Worm (Caenorhabditis elegans) whole organism, L4 larva: Measurements from ENCODE around the gene C34F6.10.

ENCODE experiments used
- F37D6.2 ChIP-seq: sonication (generic microtip); optimal IDR thresholded peaks from 2 replicates; lab custom pipeline; 2016; ENCODE audit warnings: mild to moderate bottlenecking, missing genetic modification characterization, missing compliant biosample characterization
- F49E8.2 ChIP-seq: sonication (generic microtip); optimal IDR thresholded peaks from 2 replicates; lab custom pipeline; 2016; ENCODE audit warnings: missing compliant biosample characterization, mild to moderate bottlenecking, missing genetic modification characterization, borderline replicate concordance
- T20F7.1 ChIP-seq: fragments of 200-800 bp; sonication (Bioruptor generic); optimal IDR thresholded peaks from 2 replicates; lab custom pipeline; 2018; ENCODE audit warnings: mild to moderate bottlenecking, missing genetic modification characterization, missing compliant biosample characterization
- Y105C5A.15 ChIP-seq: fragments of 200-800 bp; sonication (Bioruptor generic); IDR thresholded peaks from 2 replicates; pipeline ENCODE4 v1.3.6; 2022; ENCODE audit warnings: missing genetic modification characterization, missing compliant biosample characterization
- Y48G9A.11 ChIP-seq: fragments of 200-800 bp; sonication (Bioruptor generic); IDR thresholded peaks from 2 replicates; pipeline ENCODE4 v1.3.6; 2022; ENCODE audit warnings: missing genetic modification reagents, missing genetic modification characterization, missing compliant biosample characterization
- Y75B8A.6 ChIP-seq: fragments of 200-800 bp; sonication (Bioruptor generic); IDR thresholded peaks from 2 replicates; pipeline ENCODE4 v1.3.6; 2022; ENCODE audit warnings: missing genetic modification reagents, missing genetic modification characterization, missing compliant biosample characterization
- ZK337.2 ChIP-seq: fragments of 200-800 bp; sonication (Bioruptor generic); IDR thresholded peaks from 2 replicates; pipeline ENCODE4 v1.3.6; 2022; ENCODE audit warnings: missing genetic modification reagents, missing genetic modification characterization, missing compliant biosample characterization
- ZK546.5 ChIP-seq, 2 experiments: sonication (generic microtip); optimal IDR thresholded peaks; 2 replicates each; lab custom pipeline; 2017; ENCODE audit warnings: missing biosample characterization in 2 of 2, missing genetic modification characterization in 2 of 2
- aly-2 ChIP-seq: sonication (generic microtip); optimal IDR thresholded peaks from 2 replicates; lab custom pipeline; 2018; ENCODE audit warnings: missing biosample characterization, missing genetic modification characterization
- ama-1 ChIP-seq: fragments of 150-350 bp; optimal IDR thresholded peaks from 2 replicates; lab custom pipeline; 2014; ENCODE audit warnings: inconsistent platforms, mixed read lengths
- ceh-28 ChIP-seq: fragments of 150-350 bp; optimal IDR thresholded peaks from 2 replicates; lab custom pipeline; 2014; ENCODE audit warnings: missing biosample characterization, missing genetic modification reagents, missing genetic modification characterization
- ceh-44 ChIP-seq: fragments of 200-800 bp; sonication (Bioruptor generic); IDR thresholded peaks from 2 replicates; pipeline ENCODE4 v1.3.6; 2022; ENCODE audit warnings: missing genetic modification reagents, missing genetic modification characterization, missing compliant biosample characterization
- cey-2 ChIP-seq: sonication (generic microtip); optimal IDR thresholded peaks from 3 replicates; lab custom pipeline; 2017; ENCODE audit warnings: missing genetic modification characterization, mild to moderate bottlenecking, missing compliant biosample characterization, antibody characterized with exemption, borderline replicate concordance; ENCODE audit not compliant: insufficient read depth
- daf-12 ChIP-seq: fragments of 150-350 bp; optimal IDR thresholded peaks from 2 replicates; lab custom pipeline; 2014; ENCODE audit warnings: missing biosample characterization, missing genetic modification reagents, missing genetic modification characterization
- daf-16 ChIP-seq, 3 experiments: sonication (generic microtip); optimal IDR thresholded peaks; 2 replicates each; lab custom pipeline; 2016 to 2017; ENCODE audit warnings: missing genetic modification characterization in 3 of 3, missing genetic modification reagents in 3 of 3, mild to moderate bottlenecking in 2 of 3, missing compliant biosample characterization in 2 of 3, missing biosample characterization in 1 of 3, moderate library complexity in 1 of 3
- daf-19 ChIP-seq: fragments of 200-800 bp; sonication (Bioruptor generic); conservative IDR thresholded peaks from 2 replicates; pipeline ENCODE4 v1.3.6; 2022; ENCODE audit warnings: missing genetic modification characterization, missing compliant biosample characterization
- dmd-6 ChIP-seq: fragments of 200-800 bp; sonication (Bioruptor generic); IDR thresholded peaks from 2 replicates; pipeline ENCODE4 v1.3.6; 2022; ENCODE audit warnings: missing genetic modification reagents, missing genetic modification characterization, missing compliant biosample characterization
- dpl-1 ChIP-seq: fragments of 150-350 bp; optimal IDR thresholded peaks from 2 replicates; lab custom pipeline; 2014; ENCODE audit warnings: missing biosample characterization, missing genetic modification reagents, missing genetic modification characterization
- duxl-1 ChIP-seq: sonication (generic microtip); optimal IDR thresholded peaks from 2 replicates; lab custom pipeline; 2016; ENCODE audit warnings: mild to moderate bottlenecking, missing genetic modification characterization, moderate library complexity, missing compliant biosample characterization; ENCODE audit not compliant: poor library complexity
- dve-1 ChIP-seq: sonication (generic microtip); optimal IDR thresholded peaks from 2 replicates; lab custom pipeline; 2017; ENCODE audit warnings: antibody characterized with exemption, mild to moderate bottlenecking, missing genetic modification characterization, missing compliant biosample characterization; ENCODE audit not compliant: insufficient read depth
- egl-43 ChIP-seq: fragments of 200-800 bp; sonication (Bioruptor generic); IDR thresholded peaks from 2 replicates; pipeline ENCODE4 v1.3.6; 2022; ENCODE audit warnings: missing genetic modification reagents, missing genetic modification characterization, missing compliant biosample characterization
- fkh-10 ChIP-seq: fragments of 150-350 bp; optimal IDR thresholded peaks from 2 replicates; lab custom pipeline; 2014; ENCODE audit warnings: missing biosample characterization, missing genetic modification reagents, missing genetic modification characterization
- hif-1 ChIP-seq, 2 experiments: sonication (generic microtip); optimal IDR thresholded peaks; 2 replicates each; lab custom pipeline; 2016 to 2017; ENCODE audit warnings: missing compliant biosample characterization in 2 of 2, missing genetic modification characterization in 2 of 2, missing genetic modification reagents in 2 of 2, missing genotype in 2 of 2, mild to moderate bottlenecking in 1 of 2
- hlh-30 ChIP-seq: sonication (generic microtip); optimal IDR thresholded peaks from 2 replicates; lab custom pipeline; 2017; ENCODE audit warnings: antibody characterized with exemption, mild to moderate bottlenecking, missing genetic modification characterization, missing compliant biosample characterization; ENCODE audit not compliant: insufficient read depth
- jun-1 ChIP-seq: fragments of 150-350 bp; optimal IDR thresholded peaks from 2 replicates; lab custom pipeline; 2014; ENCODE audit warnings: missing biosample characterization, missing genetic modification reagents, missing genetic modification characterization
- lim-7 ChIP-seq: fragments of 200-800 bp; sonication (Bioruptor generic); IDR thresholded peaks from 2 replicates; pipeline ENCODE4 v1.3.6; 2022; ENCODE audit warnings: missing genetic modification characterization, missing compliant biosample characterization
- lin-1 ChIP-seq: fragments of 200-800 bp; sonication (Bioruptor generic); IDR thresholded peaks from 2 replicates; pipeline ENCODE4 v1.3.6; 2022; ENCODE audit warnings: missing genetic modification reagents, missing genetic modification characterization, missing compliant biosample characterization
- lin-13 ChIP-seq: fragments of 150-350 bp; optimal IDR thresholded peaks from 2 replicates; lab custom pipeline; 2014; ENCODE audit warnings: missing biosample characterization, missing genetic modification reagents, missing genetic modification characterization
- lin-15B ChIP-seq: fragments of 150-350 bp; sonication (generic microtip); optimal IDR thresholded peaks from 3 replicates; lab custom pipeline; 2014; ENCODE audit warnings: missing biosample characterization, missing genetic modification characterization
- lin-29 ChIP-seq: fragments of 200-800 bp; sonication (Bioruptor generic); IDR thresholded peaks from 2 replicates; pipeline ENCODE4 v1.3.6; 2022; ENCODE audit warnings: missing genetic modification reagents, missing genetic modification characterization, missing compliant biosample characterization
- lin-39 ChIP-seq: fragments of 150-350 bp; optimal IDR thresholded peaks from 2 replicates; lab custom pipeline; 2014; ENCODE audit warnings: missing biosample characterization, missing genetic modification reagents, missing genetic modification characterization
- lir-3 ChIP-seq: sonication (generic microtip); optimal IDR thresholded peaks from 2 replicates; lab custom pipeline; 2016; ENCODE audit warnings: mild to moderate bottlenecking, missing genetic modification characterization, missing compliant biosample characterization
- lsy-2 ChIP-seq, 2 experiments: fragments of 150-350 bp in 1 of 2; sonication (generic microtip) in 1 of 2; optimal IDR thresholded peaks; 2 replicates each; lab custom pipeline; 2014 to 2017; ENCODE audit warnings: missing biosample characterization in 2 of 2, missing genetic modification characterization in 2 of 2
- mep-1 ChIP-seq: fragments of 150-350 bp; sonication (generic microtip); optimal IDR thresholded peaks from 3 replicates; lab custom pipeline; 2014; ENCODE audit warnings: missing biosample characterization, missing genetic modification characterization
- mes-2 ChIP-seq: sonication (generic microtip); optimal IDR thresholded peaks from 2 replicates; lab custom pipeline; 2016; ENCODE audit warnings: missing genotype, mild to moderate bottlenecking, missing genetic modification characterization, missing compliant biosample characterization; ENCODE audit not compliant: poor library complexity, severe bottlenecking
- mxl-3 ChIP-seq: fragments of 200-800 bp; sonication (Bioruptor generic); optimal IDR thresholded peaks from 2 replicates; lab custom pipeline; 2018; ENCODE audit warnings: mild to moderate bottlenecking, missing genetic modification characterization, missing compliant biosample characterization
- nhr-10 ChIP-seq: fragments of 150-350 bp; optimal IDR thresholded peaks from 2 replicates; lab custom pipeline; 2014; ENCODE audit warnings: missing biosample characterization, missing genetic modification characterization
- nhr-11 ChIP-seq: fragments of 150-350 bp; optimal IDR thresholded peaks from 2 replicates; lab custom pipeline; 2014; ENCODE audit warnings: missing biosample characterization, missing genetic modification characterization
- nhr-111 ChIP-seq: fragments of 200-800 bp; sonication (Bioruptor generic); optimal IDR thresholded peaks from 2 replicates; lab custom pipeline; 2018; ENCODE audit warnings: mild to moderate bottlenecking, missing genetic modification characterization, missing compliant biosample characterization
- nhr-28 ChIP-seq: fragments of 150-350 bp; optimal IDR thresholded peaks from 2 replicates; lab custom pipeline; 2014; ENCODE audit warnings: missing biosample characterization, missing genetic modification characterization
- pha-4 ChIP-seq, 2 experiments: fragments of 150-350 bp in 1 of 2; fragments of 200-800 bp in 1 of 2; sonication (Bioruptor generic) in 1 of 2; IDR thresholded peaks in 1 of 2; optimal IDR thresholded peaks in 1 of 2; 2 replicates each; pipeline versions ENCODE4 v1.3.6 to Lab custom; 2014 to 2022; ENCODE audit warnings: missing genetic modification characterization in 2 of 2, missing genetic modification reagents in 2 of 2, missing biosample characterization in 1 of 2, missing compliant biosample characterization in 1 of 2
- pqm-1 ChIP-seq: sonication (generic microtip); optimal IDR thresholded peaks from 2 replicates; lab custom pipeline; 2017; ENCODE audit warnings: missing biosample characterization, missing genetic modification characterization
- set-16 ChIP-seq: fragments of 200-800 bp; sonication (Bioruptor generic); IDR thresholded peaks from 2 replicates; pipeline ENCODE4 v1.3.6; 2022; ENCODE audit warnings: missing genetic modification reagents, missing genetic modification characterization, missing compliant biosample characterization
- skn-1 ChIP-seq: fragments of 150-350 bp; optimal IDR thresholded peaks from 2 replicates; lab custom pipeline; 2014; ENCODE audit warnings: missing biosample characterization, missing genetic modification characterization
- tra-1 ChIP-seq: fragments of 200-800 bp; sonication (Bioruptor generic); IDR thresholded peaks from 2 replicates; pipeline ENCODE4 v1.3.6; 2022; ENCODE audit warnings: missing genetic modification reagents, missing genetic modification characterization, missing compliant biosample characterization
- unc-39 ChIP-seq: sonication (generic microtip); optimal IDR thresholded peaks from 2 replicates; lab custom pipeline; 2017; ENCODE audit warnings: missing biosample characterization, missing genetic modification characterization
- vab-7 ChIP-seq: fragments of 200-800 bp; sonication (Bioruptor generic); IDR thresholded peaks from 2 replicates; pipeline ENCODE4 v1.3.6; 2022; ENCODE audit warnings: missing genetic modification reagents, missing genetic modification characterization, missing compliant biosample characterization
- zfp-2 ChIP-seq: sonication (generic microtip); optimal IDR thresholded peaks from 2 replicates; lab custom pipeline; 2016; ENCODE audit warnings: mild to moderate bottlenecking, missing genetic modification characterization, missing compliant biosample characterization
- zfp-3 ChIP-seq: fragments of 200-800 bp; sonication (Bioruptor generic); conservative IDR thresholded peaks from 2 replicates; pipeline ENCODE4 v1.3.6; 2022; ENCODE audit warnings: missing genetic modification reagents, missing genetic modification characterization, missing compliant biosample characterization
- zip-11 ChIP-seq: fragments of 200-800 bp; sonication (Bioruptor generic); IDR thresholded peaks from 2 replicates; pipeline ENCODE4 v1.3.6; 2022; ENCODE audit warnings: missing genetic modification characterization, missing compliant biosample characterization

C34F6.10 gene

DNA sequence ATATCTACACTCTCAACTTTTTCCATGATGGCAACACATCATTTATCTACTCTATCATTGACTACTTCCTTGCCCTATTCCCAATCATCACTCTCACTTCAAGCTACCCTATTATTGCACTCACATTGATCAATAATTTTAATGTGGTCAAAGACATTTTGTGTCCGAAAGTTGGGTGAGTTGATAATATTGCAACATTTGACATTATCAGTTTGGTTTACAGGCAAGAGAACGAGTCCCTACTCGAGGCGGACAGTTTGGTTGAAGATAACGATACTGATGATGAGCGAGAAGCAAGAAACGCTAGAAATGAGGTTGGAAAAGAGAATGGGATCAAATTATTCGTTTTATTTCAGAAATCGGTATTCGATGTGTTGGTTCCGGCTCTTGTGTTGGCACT lies 24.3 kb upstream of the C34F6.10 start (continued):
- TF ChIP-seq pha-4 (GFP tag; IDR thresholded peaks at IDR 0.05; lab: Robert Waterston, UW) (no peak), pha-4 (tag; optimal IDR thresholded peaks at IDR 0.05; lab: Kevin White, UChicago) (no peak), unc-39 (tag; lab: Kevin White, UChicago) (no peak), set-16 (no peak), zip-11 (no peak), hif-1 (tag; optimal IDR thresholded peaks at IDR 0.05; lab: Kevin White, UChicago) (no peak), ZK546.5 (tag; optimal IDR thresholded peaks at IDR 0.05; lab: Kevin White, UChicago) (no peak), tra-1 (GFP tag; lab: Robert Waterston, UW) (no peak), F37D6.2 (no peak), mxl-3 (GFP tag; lab: Kevin White, UChicago) (peak; percentile 60), jun-1 (tag; lab: Kevin White, UChicago) (no peak), lin-15B (tag; lab: Kevin White, UChicago) (no peak), ama-1 (lab: Kevin White, UChicago) (no peak), cey-2 (tag; lab: Kevin White, UChicago) (no peak), dve-1 (peak; percentile 55), lsy-2 (tag; optimal IDR thresholded peaks at IDR 0.05; lab: Kevin White, UChicago) (no peak), T20F7.1 (GFP tag; lab: Kevin White, UChicago) (no peak), lin-29 (GFP tag; lab: Robert Waterston, UW) (no peak), lin-13 (no peak), mes-2 (tag; lab: Kevin White, UChicago) (no peak), zfp-3 (GFP tag; lab: Robert Waterston, UW) (no peak), dpl-1 (GFP tag; lab: Kevin White, UChicago) (no peak), vab-7 (no peak), Y48G9A.11 (GFP tag; lab: Robert Waterston, UW) (no peak), fkh-10 (GFP tag; lab: Kevin White, UChicago) (no peak), egl-43 (no peak), aly-2 (tag; lab: Kevin White, UChicago) (no peak), F49E8.2 (no peak), pqm-1 (tag; lab: Kevin White, UChicago) (peak; percentile 83), daf-12 (tag; lab: Kevin White, UChicago) (no peak), Y75B8A.6 (GFP tag; lab: Robert Waterston, UW) (no peak), daf-16 (GFP tag; optimal IDR thresholded peaks at IDR 0.05; lab: Kevin White, UChicago) (no peak), daf-16 (tag; optimal IDR thresholded peaks at IDR 0.05; lab: Kevin White, UChicago) (peak; percentile 95), lir-3 (tag; lab: Kevin White, UChicago) (no peak), nhr-111 (GFP tag; lab: Kevin White, UChicago) (no peak), zfp-2 (tag; lab: Kevin White, UChicago) (no peak), ceh-44 (GFP tag; lab: Robert Waterston, UW) (no peak), ZK337.2 (GFP tag; lab: Robert Waterston, UW) (no peak), lim-7 (GFP tag; lab: Robert Waterston, UW) (no peak), ceh-28 (tag; lab: Kevin White, UChicago) (no peak), lin-1 (no peak), lin-39 (tag; lab: Kevin White, UChicago) (no peak), Y105C5A.15 (no peak), mep-1 (tag; lab: Kevin White, UChicago) (no peak), duxl-1 (tag; lab: Kevin White, UChicago) (no peak), nhr-11 (tag; lab: Kevin White, UChicago) (no peak), nhr-28 (peak; percentile 75), hlh-30 (tag; lab: Kevin White, UChicago) (no peak), nhr-10 (tag; lab: Kevin White, UChicago) (no peak), skn-1 (tag; lab: Kevin White, UChicago) (no peak), dmd-6 (GFP tag; lab: Robert Waterston, UW) (peak; percentile 78), daf-19 (GFP tag; lab: Robert Waterston, UW) (no peak)
